Fruit fly (Drosophila melanogaster) whole organism, embryonic: ENCODE measurements around the gene CG14893.

Experiments
- BtbVII ChIP-seq: fragments of 200-800 bp; sonication (Bioruptor generic); optimal IDR thresholded peaks from 3 replicates; lab custom pipeline; 2017; ENCODE audit warnings: missing biosample characterization, mild to moderate bottlenecking, missing genetic modification characterization
- CG1024 ChIP-seq: fragments of 200-800 bp; sonication (Bioruptor generic); IDR thresholded peaks from 2 replicates; pipeline ENCODE4 v1.3.6; 2022; ENCODE audit warnings: missing biosample characterization, missing genetic modification characterization
- CG11723 ChIP-seq: fragments of 200-800 bp; sonication (Bioruptor generic); optimal IDR thresholded peaks from 2 replicates; lab custom pipeline; 2017; ENCODE audit warnings: missing biosample characterization, mild to moderate bottlenecking, missing genetic modification characterization
- CG1529 ChIP-seq: fragments of 200-800 bp; sonication (Bioruptor generic); optimal IDR thresholded peaks from 3 replicates; lab custom pipeline; 2018; ENCODE audit warnings: missing biosample characterization, missing genetic modification characterization
- CG1832 ChIP-seq: fragments of 200-800 bp; sonication (Bioruptor generic); optimal IDR thresholded peaks from 2 replicates; lab custom pipeline; 2017; ENCODE audit warnings: missing biosample characterization, mild to moderate bottlenecking, missing genetic modification characterization, inconsistent platforms
- CG18476 ChIP-seq: fragments of 200-800 bp; sonication (Bioruptor generic); optimal IDR thresholded peaks from 2 replicates; lab custom pipeline; 2016; ENCODE audit warnings: missing biosample characterization, mild to moderate bottlenecking, missing genetic modification characterization
- CG2678 ChIP-seq: fragments of 200-800 bp; sonication (Bioruptor generic); optimal IDR thresholded peaks from 3 replicates; lab custom pipeline; 2019; ENCODE audit warnings: missing biosample characterization, mild to moderate bottlenecking, missing genetic modification characterization, moderate library complexity
- CG2875 ChIP-seq: fragments of 200-800 bp; sonication (Bioruptor generic); optimal IDR thresholded peaks from 2 replicates; lab custom pipeline; 2017; ENCODE audit warnings: missing biosample characterization, mild to moderate bottlenecking, missing genetic modification characterization, missing genetic modification reagents
- CG30020 ChIP-seq: fragments of 200-800 bp; optimal IDR thresholded peaks from 2 replicates; lab custom pipeline; 2019; ENCODE audit warnings: missing biosample characterization, mild to moderate bottlenecking, missing genetic modification characterization, moderate library complexity
- CG30431 ChIP-seq: fragments of 200-800 bp; sonication (Bioruptor generic); optimal IDR thresholded peaks from 2 replicates; lab custom pipeline; 2017; ENCODE audit warnings: missing biosample characterization, missing genetic modification characterization
- CG43689 ChIP-seq: fragments of 200-800 bp; sonication (Bioruptor generic); IDR thresholded peaks from 2 replicates; pipeline ENCODE4 v1.3.6; 2022; ENCODE audit warnings: missing biosample characterization, missing genetic modification characterization
- CG4617 ChIP-seq: fragments of 200-800 bp; sonication (Bioruptor generic); optimal IDR thresholded peaks from 3 replicates; lab custom pipeline; 2016; ENCODE audit warnings: missing biosample characterization, missing genetic modification characterization, borderline replicate concordance
- CG5953 ChIP-seq: fragments of 200-800 bp; sonication (Bioruptor generic); IDR thresholded peaks from 2 replicates; pipeline ENCODE4 v1.3.6; 2022; ENCODE audit warnings: missing biosample characterization, missing genetic modification characterization
- CG6813 ChIP-seq: fragments of 200-800 bp; sonication (Bioruptor generic); optimal IDR thresholded peaks from 2 replicates; lab custom pipeline; 2017; ENCODE audit warnings: missing biosample characterization, missing genetic modification characterization, mild to moderate bottlenecking, moderate library complexity, missing genetic modification reagents
- CG7963 ChIP-seq: fragments of 200-800 bp; sonication (Bioruptor generic); IDR thresholded peaks from 3 replicates; pipeline ENCODE4 v1.3.6; 2022; ENCODE audit warnings: missing biosample characterization, missing genetic modification characterization; ENCODE audit not compliant: partially characterized antibody
- CG8944 ChIP-seq: fragments of 200-800 bp; sonication (Bioruptor generic); optimal IDR thresholded peaks from 3 replicates; lab custom pipeline; 2016; ENCODE audit warnings: missing biosample characterization, missing genetic modification characterization
- CkIIα-i1 ChIP-seq: fragments of 200-800 bp; sonication (Bioruptor generic); IDR thresholded peaks from 2 replicates; pipeline ENCODE4 v1.3.6; 2022; ENCODE audit warnings: missing biosample characterization, missing genetic modification characterization
- D19B ChIP-seq: fragments of 200-800 bp; sonication (Bioruptor generic); optimal IDR thresholded peaks from 2 replicates; lab custom pipeline; 2017; ENCODE audit warnings: missing biosample characterization, mild to moderate bottlenecking, missing genetic modification characterization
- E2f2 ChIP-seq: fragments of 200-800 bp; sonication (Bioruptor generic); IDR thresholded peaks from 2 replicates; pipeline ENCODE4 v1.3.6; 2022; ENCODE audit warnings: missing biosample characterization, missing genetic modification characterization
- HmgZ ChIP-seq: fragments of 200-800 bp; sonication (Bioruptor generic); optimal IDR thresholded peaks from 2 replicates; lab custom pipeline; 2018; ENCODE audit warnings: missing biosample characterization, mild to moderate bottlenecking, missing genetic modification characterization
- Jarid2 ChIP-seq: fragments of 200-800 bp; sonication (Bioruptor generic); optimal IDR thresholded peaks from 3 replicates; lab custom pipeline; 2017; ENCODE audit warnings: mild to moderate bottlenecking, missing biosample characterization, missing genetic modification reagents, missing genetic modification characterization
- MESR4 ChIP-seq: fragments of 200-800 bp; sonication (Bioruptor generic); optimal IDR thresholded peaks from 2 replicates; lab custom pipeline; 2018; ENCODE audit warnings: missing biosample characterization, mild to moderate bottlenecking, missing genetic modification characterization, moderate library complexity
- MTF-1 ChIP-seq: fragments of 200-800 bp; sonication (Bioruptor generic); optimal IDR thresholded peaks from 2 replicates; lab custom pipeline; 2018; ENCODE audit warnings: missing biosample characterization, mild to moderate bottlenecking, missing genetic modification characterization, borderline replicate concordance
- Med ChIP-seq: fragments of 200-800 bp; sonication (Bioruptor generic); peaks from one replicate; lab custom pipeline; 2016; ENCODE audit warnings: missing biosample characterization, missing genetic modification characterization, mild to moderate bottlenecking, inconsistent platforms, moderate library complexity
- Poxn ChIP-seq: fragments of 200-800 bp; sonication (Bioruptor generic); IDR thresholded peaks from 2 replicates; pipeline ENCODE4 v1.3.6; 2022; ENCODE audit warnings: missing biosample characterization, missing genetic modification characterization
- Sox100B ChIP-seq: fragments of 200-800 bp; sonication (Bioruptor generic); optimal IDR thresholded peaks from 3 replicates; lab custom pipeline; 2018; ENCODE audit warnings: missing biosample characterization, mild to moderate bottlenecking, missing genetic modification characterization
- amos ChIP-seq: fragments of 200-800 bp; sonication (Bioruptor generic); IDR thresholded peaks from 2 replicates; pipeline ENCODE4 v1.3.6; 2022; ENCODE audit warnings: missing biosample characterization, missing genetic modification characterization; ENCODE audit not compliant: partially characterized antibody
- ase ChIP-seq: fragments of 200-800 bp; sonication (Bioruptor generic); IDR thresholded peaks from 3 replicates; pipeline ENCODE4 v1.3.6; 2022; ENCODE audit warnings: missing biosample characterization, missing genetic modification characterization
- chif ChIP-seq, 2 experiments: fragments of 200-800 bp; sonication (Bioruptor generic); optimal IDR thresholded peaks; 3 replicates each; lab custom pipeline; 2016; ENCODE audit warnings: missing biosample characterization in 2 of 2, missing genetic modification characterization in 2 of 2
- crc ChIP-seq: fragments of 200-800 bp; sonication (Bioruptor generic); optimal IDR thresholded peaks from 2 replicates; lab custom pipeline; 2016; ENCODE audit warnings: missing biosample characterization, missing genetic modification characterization
- disco-r ChIP-seq: fragments of 200-800 bp; sonication (Bioruptor generic); optimal IDR thresholded peaks from 2 replicates; lab custom pipeline; 2016; ENCODE audit warnings: missing biosample characterization, missing genetic modification characterization
- emc ChIP-seq: fragments of 200-800 bp; sonication (Bioruptor generic); optimal IDR thresholded peaks from 2 replicates; lab custom pipeline; 2016; ENCODE audit warnings: missing biosample characterization, missing genetic modification characterization
- hbn ChIP-seq: fragments of 200-800 bp; sonication (Bioruptor generic); IDR thresholded peaks from 2 replicates; pipeline ENCODE4 v1.3.6; 2022; ENCODE audit warnings: missing biosample characterization, missing genetic modification characterization; ENCODE audit not compliant: partially characterized antibody
- hkb ChIP-seq, 2 experiments: fragments of 200-800 bp in 1 of 2; fragments of >200 bp in 1 of 2; sonication (Bioruptor generic) in 1 of 2; IDR thresholded peaks in 1 of 2; optimal IDR thresholded peaks in 1 of 2; 2 replicates each; pipeline versions ENCODE4 v1.3.6 to Lab custom; 2017 to 2022; ENCODE audit warnings: missing biosample characterization in 1 of 2, missing genetic modification characterization in 1 of 2
- jumu ChIP-seq: fragments of 200-800 bp; sonication (Bioruptor generic); optimal IDR thresholded peaks from 3 replicates; lab custom pipeline; 2016; ENCODE audit warnings: missing biosample characterization, missing genetic modification characterization
- kay ChIP-seq: fragments of 200-800 bp; sonication (Bioruptor generic); optimal IDR thresholded peaks from 2 replicates; lab custom pipeline; 2016; ENCODE audit warnings: missing biosample characterization, missing genetic modification characterization
- lab ChIP-seq: fragments of 200-800 bp; sonication (Bioruptor generic); optimal IDR thresholded peaks from 3 replicates; lab custom pipeline; 2017; ENCODE audit warnings: missing biosample characterization, missing genetic modification characterization, mild to moderate bottlenecking, moderate library complexity, missing genetic modification reagents
- nom ChIP-seq: fragments of 200-800 bp; sonication (Bioruptor generic); optimal IDR thresholded peaks from 2 replicates; lab custom pipeline; 2017; ENCODE audit warnings: missing biosample characterization, missing genetic modification characterization, mild to moderate bottlenecking, moderate library complexity, missing genetic modification reagents
- otp ChIP-seq: fragments of 200-800 bp; sonication (Bioruptor generic); IDR thresholded peaks from 3 replicates; pipeline ENCODE4, ENCODE4 v1.3.6; 2022; ENCODE audit warnings: missing biosample characterization, missing genetic modification characterization
- pan ChIP-seq, 4 experiments: fragments of >200 bp in 3 of 4; fragments of 200-800 bp in 1 of 4; sonication (Bioruptor generic) in 1 of 4; optimal IDR thresholded peaks in 3 of 4; IDR thresholded peaks in 1 of 4; 2 replicates each; pipeline versions ENCODE4 v1.3.6 to Lab custom; 2017 to 2022; ENCODE audit warnings: missing biosample characterization in 2 of 4, missing genetic modification characterization in 2 of 4, mixed read lengths in 1 of 4
- pita ChIP-seq: fragments of 200-800 bp; sonication (Bioruptor generic); optimal IDR thresholded peaks from 2 replicates; lab custom pipeline; 2017; ENCODE audit warnings: missing biosample characterization, mild to moderate bottlenecking, missing genetic modification characterization
- pros ChIP-seq: fragments of 200-800 bp; sonication (Bioruptor generic); optimal IDR thresholded peaks from 3 replicates; lab custom pipeline; 2019; ENCODE audit warnings: missing biosample characterization, mild to moderate bottlenecking, missing genetic modification characterization, moderate library complexity
- psq ChIP-seq: fragments of 200-800 bp; sonication (Bioruptor generic); optimal IDR thresholded peaks from 2 replicates; lab custom pipeline; 2017; ENCODE audit warnings: missing biosample characterization, missing genetic modification characterization
- ro ChIP-seq: fragments of 200-800 bp; sonication (Bioruptor generic); IDR thresholded peaks from 2 replicates; pipeline ENCODE4 v1.3.6; 2022; ENCODE audit warnings: missing biosample characterization, missing genetic modification characterization
- sd ChIP-seq: fragments of 200-800 bp; sonication (Bioruptor generic); optimal IDR thresholded peaks from 3 replicates; lab custom pipeline; 2018; ENCODE audit warnings: missing biosample characterization, mild to moderate bottlenecking, missing genetic modification characterization, moderate library complexity
- sim ChIP-seq: fragments of 200-800 bp; sonication (Bioruptor generic); IDR thresholded peaks from 2 replicates; pipeline ENCODE4 v1.3.6; 2022; ENCODE audit warnings: missing biosample characterization, missing genetic modification characterization
- tio ChIP-seq: fragments of 200-800 bp; sonication (Bioruptor generic); optimal IDR thresholded peaks from 2 replicates; lab custom pipeline; 2017; ENCODE audit warnings: missing biosample characterization, missing genetic modification characterization, inconsistent platforms
- wdn ChIP-seq: fragments of 200-800 bp; sonication (Bioruptor generic); IDR thresholded peaks from 2 replicates; pipeline ENCODE4 v1.3.6; 2022; ENCODE audit warnings: missing biosample characterization, missing genetic modification characterization

CG14893 gene

DNA sequence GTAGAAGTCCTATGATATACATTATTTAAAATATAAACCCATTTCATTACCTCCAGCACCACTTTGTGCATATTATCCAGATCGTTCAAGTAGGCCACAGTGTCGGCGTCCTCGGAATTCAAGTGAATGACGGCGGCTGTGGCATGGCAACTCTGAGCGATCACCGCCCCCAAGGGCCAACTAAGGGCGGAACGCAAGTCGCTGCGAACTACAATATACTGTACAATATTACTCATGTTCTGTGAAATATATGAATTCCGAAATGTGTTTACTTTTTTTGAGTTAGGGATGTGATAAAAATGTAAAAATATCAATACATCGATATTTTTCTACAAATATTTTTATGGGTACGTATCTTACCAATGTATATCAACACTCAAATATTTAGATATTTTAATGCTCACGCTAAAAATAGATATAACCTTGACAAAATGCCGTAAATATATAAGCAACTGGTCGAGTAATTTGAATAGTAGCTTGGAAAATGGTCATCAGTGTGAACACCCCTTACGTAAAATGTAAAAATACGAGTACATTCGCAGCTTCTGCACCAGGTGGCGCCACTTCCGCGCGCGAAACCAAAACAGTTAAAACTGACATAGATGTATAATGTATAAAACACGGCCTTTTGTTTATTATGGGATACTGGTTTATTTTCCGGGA is 47.0 kb upstream of the CG14893 start, which contains the start of gene CG14903 (continued):
- no peak for TF ChIP-seq CkIIα-i1 (GFP tag; lab: Robert Waterston, UW)
- TF ChIP-seq disco-r (GFP tag; lab: Kevin White, UChicago), result no peak
- TF ChIP-seq Jarid2 (GFP tag; lab: Kevin White, UChicago), result peak; percentile 47
- no peak for TF ChIP-seq D19B (GFP tag; lab: Kevin White, UChicago)
- TF ChIP-seq CG1832 (GFP tag; lab: Kevin White, UChicago), result no peak
- peak; percentile 71 for TF ChIP-seq CG30020 (tag; lab: Kevin White, UChicago)
- TF ChIP-seq Med (GFP tag; lab: Kevin White, UChicago), result peak; percentile 74
- no peak for TF ChIP-seq CG30431 (GFP tag; lab: Kevin White, UChicago)
- TF ChIP-seq jumu (GFP tag; lab: Kevin White, UChicago), result peak; percentile 11
- TF ChIP-seq CG4617, result no peak
- no peak for TF ChIP-seq nom (GFP tag; lab: Kevin White, UChicago)
- TF ChIP-seq crc (GFP tag; lab: Kevin White, UChicago), result no peak
- TF ChIP-seq lab (GFP tag; lab: Kevin White, UChicago), result no peak
- TF ChIP-seq tio (GFP tag; lab: Kevin White, UChicago), result peak; percentile 34
- TF ChIP-seq kay (GFP tag; lab: Kevin White, UChicago), result peak; percentile 2
- no peak for TF ChIP-seq ro
- TF ChIP-seq otp, result no peak
- no peak for TF ChIP-seq pan (optimal IDR thresholded peaks at IDR 0.05; lab: Kevin White, UChicago)
- no peak for TF ChIP-seq pan (GFP tag; optimal IDR thresholded peaks at IDR 0.05 in 1 of 2, IDR thresholded peaks at IDR 0.05 in 1 of 2)
- TF ChIP-seq CG11723, result no peak
- no peak for TF ChIP-seq CG2875 (GFP tag; lab: Kevin White, UChicago)
- TF ChIP-seq CG8944 (GFP tag; lab: Kevin White, UChicago), result peak; percentile 12
- no peak for TF ChIP-seq psq
- peak; percentile 13 for TF ChIP-seq pita
- peak; percentile 37 for TF ChIP-seq CG2678
- TF ChIP-seq amos (GFP tag; lab: Robert Waterston, UW), result peak; percentile 70
- TF ChIP-seq chif (GFP tag; optimal IDR thresholded peaks at IDR 0.05; lab: Kevin White, UChicago), result peak in 1 of 2 experiments; percentile 51
- TF ChIP-seq Poxn (GFP tag; lab: Robert Waterston, UW), result no peak
- no peak for TF ChIP-seq emc (GFP tag; lab: Kevin White, UChicago)
- no peak for TF ChIP-seq sim (GFP tag; lab: Robert Waterston, UW)
- peak; percentile 56 for TF ChIP-seq hbn
- no peak for TF ChIP-seq MTF-1 (GFP tag; lab: Kevin White, UChicago)
- peak; percentile 38 for TF ChIP-seq MESR4 (GFP tag; lab: Kevin White, UChicago)
- TF ChIP-seq wdn, result no peak
- no peak for TF ChIP-seq CG5953
- peak; percentile 83 for TF ChIP-seq hkb (optimal IDR thresholded peaks at IDR 0.05; lab: Kevin White, UChicago)
- no peak for TF ChIP-seq hkb (GFP tag; IDR thresholded peaks at IDR 0.05; lab: Robert Waterston, UW)
- TF ChIP-seq CG18476, result no peak
- TF ChIP-seq E2f2 (GFP tag; lab: Robert Waterston, UW), result peak; percentile 80
- TF ChIP-seq CG6813 (GFP tag; lab: Kevin White, UChicago), result no peak
- TF ChIP-seq Sox100B, result no peak
- no peak for TF ChIP-seq BtbVII (GFP tag; lab: Kevin White, UChicago)
- TF ChIP-seq HmgZ, result peak; percentile 3
- TF ChIP-seq sd, result no peak
- TF ChIP-seq CG1529 (GFP tag; lab: Kevin White, UChicago), result no peak
- TF ChIP-seq CG1024 (GFP tag; lab: Robert Waterston, UW), result no peak
- no peak for TF ChIP-seq CG43689 (GFP tag; lab: Robert Waterston, UW)
- TF ChIP-seq CG7963 (GFP tag; lab: Robert Waterston, UW), result no peak
- TF ChIP-seq ase (GFP tag; lab: Robert Waterston, UW), result no peak
- TF ChIP-seq pros (GFP tag; lab: Kevin White, UChicago), result no peak
